Worm (Caenorhabditis elegans): ENCODE results near the gene cor-1.

- no peak for TF ChIP-seq fkh-10 (GFP tag; optimal IDR thresholded peaks at IDR 0.05)
- TF ChIP-seq egl-27 (tag; optimal IDR thresholded peaks at IDR 0.05) = no peak
- TF ChIP-seq skn-1 (tag; optimal IDR thresholded peaks at IDR 0.05) = no peak
- no peak for TF ChIP-seq zip-2 (tag; optimal IDR thresholded peaks at IDR 0.05)
- no peak for TF ChIP-seq F10B5.3 (tag; optimal IDR thresholded peaks at IDR 0.05)
- TF ChIP-seq nhr-11 (tag; optimal IDR thresholded peaks at IDR 0.05) = no peak
- TF ChIP-seq lir-3 (tag; optimal IDR thresholded peaks at IDR 0.05) = no peak
- no peak for TF ChIP-seq unc-62 (GFP tag; optimal IDR thresholded peaks at IDR 0.05 in 1 of 2)
- TF ChIP-seq unc-62 (tag; optimal IDR thresholded peaks at IDR 0.05) = no peak
- TF ChIP-seq dpl-1 (GFP tag; optimal IDR thresholded peaks at IDR 0.05) = no peak
- no peak for TF ChIP-seq zfp-2 (tag; optimal IDR thresholded peaks at IDR 0.05)
Measured at ce11 chrIII:10211889-10212494, 36.9 kb upstream of the cor-1 start, which contains the start of the genes blos-1 and best-18.
